Fruit fly (Drosophila melanogaster): ENCODE measurements around the gene Pgant2.

dm6 chr2L:3439502-3439901, 13.0 kb upstream of the Pgant2 start:
- no peak for TF ChIP-seq CG8478 (optimal IDR thresholded peaks at IDR 0.05)
- TF ChIP-seq usp (GFP tag; optimal IDR thresholded peaks at IDR 0.05), result no peak
- no peak for TF ChIP-seq Dll (optimal IDR thresholded peaks at IDR 0.05)
